Worm (Caenorhabditis elegans): ENCODE data around the gene cnc-9.

cnc-9 gene

DNA sequence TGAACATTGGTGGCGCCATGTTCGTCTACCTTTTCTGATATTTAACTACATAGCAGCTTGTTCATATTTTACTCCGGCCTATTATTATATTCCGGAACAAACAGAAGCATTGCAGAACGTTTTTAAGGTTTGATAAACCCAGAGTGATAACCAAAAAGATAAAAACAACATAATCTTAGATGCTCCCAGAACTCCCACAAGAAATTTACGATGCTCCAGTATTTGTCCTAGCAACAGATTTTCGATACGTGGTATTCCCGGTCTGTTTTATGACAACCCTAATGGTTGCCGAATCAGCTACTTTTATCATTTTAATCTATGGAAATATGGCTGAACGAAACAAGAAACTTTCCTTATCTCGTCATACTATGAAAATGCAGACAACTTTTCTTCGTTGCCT lies 46.4 kb downstream of the cnc-9 start:
- TF ChIP-seq ref-2 (tag; optimal IDR thresholded peaks at IDR 0.05) (no peak), ceh-22 (tag; optimal IDR thresholded peaks at IDR 0.05) (no peak), ceh-18 (tag; optimal IDR thresholded peaks at IDR 0.05) (no peak), npax-4 (tag; optimal IDR thresholded peaks at IDR 0.05) (no peak), hlh-30 (tag; optimal IDR thresholded peaks at IDR 0.05; ENCODE audit: insufficient read depth) (no peak), unc-86 (tag; optimal IDR thresholded peaks at IDR 0.05) (no peak), che-1 (tag; optimal IDR thresholded peaks at IDR 0.05) (no peak), nfya-1 (tag; optimal IDR thresholded peaks at IDR 0.05) (no peak), ztf-16 (tag; optimal IDR thresholded peaks at IDR 0.05) (no peak), tbx-2 (tag; optimal IDR thresholded peaks at IDR 0.05) (no peak), mec-3 (tag; optimal IDR thresholded peaks at IDR 0.05; ENCODE audit: borderline replicate concordance) (no peak), ceh-34 (tag; optimal IDR thresholded peaks at IDR 0.05) (no peak)

DNA sequence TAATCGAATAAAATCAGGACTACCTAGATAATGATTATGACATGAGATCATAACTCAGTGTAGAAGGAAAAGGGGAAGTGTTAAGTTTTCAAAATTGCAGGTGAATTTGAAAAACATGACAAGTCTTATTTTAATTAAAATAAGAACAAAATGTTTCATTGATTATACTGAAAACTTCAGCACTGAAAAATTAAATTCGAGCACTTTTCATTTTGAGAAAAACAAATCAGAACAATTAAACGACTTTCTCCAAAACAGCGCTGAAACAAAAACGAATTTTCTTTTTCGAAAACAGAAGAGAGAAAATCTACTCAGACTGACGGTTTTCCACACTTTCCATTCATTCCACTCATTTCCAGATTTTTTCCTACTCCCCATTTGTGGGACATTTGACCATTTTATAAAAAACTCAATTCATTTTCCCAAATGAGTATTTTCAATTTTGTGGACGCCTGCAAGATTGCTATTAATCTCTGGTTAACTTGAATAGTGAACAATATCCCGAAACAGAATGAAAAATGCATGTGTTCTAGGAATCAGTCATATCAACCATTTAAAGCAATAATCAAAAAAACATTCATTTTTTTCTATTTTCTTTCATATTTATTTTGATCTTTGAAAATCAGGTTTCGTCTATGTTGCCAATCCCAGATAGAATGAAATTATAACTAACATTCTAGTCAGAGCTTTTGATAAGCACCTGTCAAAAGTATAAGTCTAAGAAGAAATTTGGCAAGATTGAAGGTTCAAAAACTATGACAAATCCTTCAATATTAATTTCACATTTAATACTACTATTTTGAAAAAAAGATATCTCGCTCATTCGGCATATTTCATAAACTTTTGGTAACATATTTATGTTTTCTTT lies 47.6 kb downstream of the cnc-9 start, which contains the start of the genes srh-231 and srh-275:
TSS of gene srh-231 (minus strand) at position 51 of the 868 bp plus-strand sequence.
TSS of gene srh-275 (plus strand) at position 818 of the 868 bp plus-strand sequence.
- no peak for TF ChIP-seq pqm-1 (tag; optimal IDR thresholded peaks at IDR 0.05)
- no peak for TF ChIP-seq hlh-8 (tag; optimal IDR thresholded peaks at IDR 0.05)
